Fruit fly (Drosophila melanogaster) whole organism, prepupa: Measurements from ENCODE around the gene CG31871.

Experiments
- Blimp-1 ChIP-seq: fragments of 200-800 bp; sonication (Bioruptor generic); optimal IDR thresholded peaks from 3 replicates; lab custom pipeline; 2017; ENCODE audit warnings: missing biosample characterization, missing genetic modification characterization, mild to moderate bottlenecking, moderate library complexity, missing genetic modification reagents
- CG10631 ChIP-seq: fragments of 200-800 bp; sonication (Bioruptor generic); optimal IDR thresholded peaks from 2 replicates; lab custom pipeline; 2016; ENCODE audit warnings: missing biosample characterization, missing genetic modification characterization
- CG10669 ChIP-seq: fragments of 200-800 bp; sonication (Bioruptor generic); optimal IDR thresholded peaks from 3 replicates; lab custom pipeline; 2018; ENCODE audit warnings: missing biosample characterization, mild to moderate bottlenecking, missing genetic modification characterization, moderate library complexity
- CG11294 ChIP-seq: fragments of 200-800 bp; sonication (Bioruptor generic); IDR thresholded peaks from 2 replicates; pipeline ENCODE4 v1.3.6; 2022; ENCODE audit warnings: missing biosample characterization, missing genetic modification characterization
- CG11762 ChIP-seq: fragments of 200-800 bp; sonication (Bioruptor generic); optimal IDR thresholded peaks from 3 replicates; lab custom pipeline; 2016; ENCODE audit warnings: missing biosample characterization, missing genetic modification characterization; ENCODE audit not compliant: insufficient read depth
- CG11902 ChIP-seq: fragments of 200-800 bp; sonication (Bioruptor generic); optimal IDR thresholded peaks from 3 replicates; lab custom pipeline; 2016; ENCODE audit warnings: missing biosample characterization, missing genetic modification characterization
- CG15336 ChIP-seq: fragments of 200-800 bp; sonication (Bioruptor generic); IDR thresholded peaks from 2 replicates; pipeline ENCODE4 v1.3.6; 2022; ENCODE audit warnings: missing biosample characterization, missing genetic modification characterization
- CG16779 ChIP-seq: fragments of 200-800 bp; sonication (Bioruptor generic); optimal IDR thresholded peaks from 3 replicates; lab custom pipeline; 2017; ENCODE audit warnings: missing biosample characterization, mild to moderate bottlenecking, missing genetic modification characterization
- CG3032 ChIP-seq: fragments of 200-800 bp; optimal IDR thresholded peaks from 2 replicates; lab custom pipeline; 2019; ENCODE audit warnings: missing biosample characterization, mild to moderate bottlenecking, missing genetic modification characterization, moderate library complexity
- CG31627 ChIP-seq: fragments of 200-800 bp; sonication (Bioruptor generic); optimal IDR thresholded peaks from 3 replicates; lab custom pipeline; 2016; ENCODE audit warnings: missing biosample characterization, missing genetic modification characterization
- CG32006 ChIP-seq: fragments of 200-800 bp; sonication (Bioruptor generic); optimal IDR thresholded peaks from 3 replicates; lab custom pipeline; 2017; ENCODE audit warnings: missing biosample characterization, mild to moderate bottlenecking, missing genetic modification characterization
- CG34406 ChIP-seq: fragments of 200-800 bp; sonication (Bioruptor generic); optimal IDR thresholded peaks from 3 replicates; lab custom pipeline; 2016; ENCODE audit warnings: missing biosample characterization, missing genetic modification characterization
- CG3919 ChIP-seq: fragments of 200-800 bp; sonication (Bioruptor generic); optimal IDR thresholded peaks from 3 replicates; lab custom pipeline; 2016; ENCODE audit warnings: missing biosample characterization, missing genetic modification characterization
- CG6163 ChIP-seq: fragments of 200-800 bp; sonication (Bioruptor generic); IDR thresholded peaks from 3 replicates; pipeline ENCODE4 v1.3.6; 2022; ENCODE audit warnings: missing biosample characterization, missing genetic modification characterization
- CG6276 ChIP-seq: fragments of 200-800 bp; sonication (Bioruptor generic); optimal IDR thresholded peaks from 2 replicates; lab custom pipeline; 2017; ENCODE audit warnings: missing biosample characterization, mild to moderate bottlenecking, missing genetic modification characterization
- CG7368 ChIP-seq: fragments of 200-800 bp; sonication (Bioruptor generic); optimal IDR thresholded peaks from 3 replicates; lab custom pipeline; 2016; ENCODE audit warnings: missing biosample characterization, missing genetic modification characterization
- CG8119 ChIP-seq: fragments of 200-800 bp; sonication (Bioruptor generic); IDR thresholded peaks from 3 replicates; pipeline ENCODE4 v1.3.6; 2022; ENCODE audit warnings: missing biosample characterization, missing genetic modification characterization
- CG8319 ChIP-seq: fragments of 200-800 bp; sonication (Bioruptor generic); optimal IDR thresholded peaks from 3 replicates; lab custom pipeline; 2016; ENCODE audit warnings: missing biosample characterization, missing genetic modification characterization
- CG8632 ChIP-seq: fragments of 200-800 bp; sonication (Bioruptor generic); optimal IDR thresholded peaks from 3 replicates; lab custom pipeline; 2016; ENCODE audit warnings: missing biosample characterization, missing genetic modification characterization
- CG9139 ChIP-seq: fragments of 200-800 bp; sonication (Bioruptor generic); optimal IDR thresholded peaks from 3 replicates; lab custom pipeline; 2017; ENCODE audit warnings: missing biosample characterization, mild to moderate bottlenecking, missing genetic modification characterization
- Eip75B ChIP-seq: fragments of 200-800 bp; sonication (Bioruptor generic); optimal IDR thresholded peaks from 3 replicates; lab custom pipeline; 2016; ENCODE audit warnings: missing biosample characterization, missing genetic modification characterization
- Eip78C ChIP-seq: fragments of 200-800 bp; sonication (Bioruptor generic); peaks from one replicate; lab custom pipeline; 2016; ENCODE audit warnings: missing biosample characterization, missing genetic modification characterization
- Eip93F ChIP-seq: fragments of 200-800 bp; sonication (Bioruptor generic); optimal IDR thresholded peaks from 2 replicates; lab custom pipeline; 2016; ENCODE audit warnings: missing biosample characterization, mild to moderate bottlenecking, missing genetic modification characterization
- Ets96B ChIP-seq: fragments of 200-800 bp; optimal IDR thresholded peaks from 2 replicates; lab custom pipeline; 2019; ENCODE audit warnings: missing biosample characterization, mild to moderate bottlenecking, missing genetic modification characterization, moderate library complexity
- Gug ChIP-seq: fragments of 200-800 bp; sonication (Bioruptor generic); IDR thresholded peaks from 2 replicates; pipeline ENCODE4 v1.3.6; 2022; ENCODE audit warnings: missing biosample characterization, missing genetic modification characterization
- Hr38 ChIP-seq: sonication (Bioruptor generic); optimal IDR thresholded peaks from 2 replicates; lab custom pipeline; 2016; ENCODE audit warnings: missing biosample characterization, missing genetic modification characterization
- Hr39 ChIP-seq: fragments of 200-800 bp; sonication (Bioruptor generic); optimal IDR thresholded peaks from 2 replicates; lab custom pipeline; 2016; ENCODE audit warnings: missing biosample characterization, missing genetic modification characterization
- Hr4 ChIP-seq: fragments of 200-800 bp; sonication (Bioruptor generic); optimal IDR thresholded peaks from 3 replicates; lab custom pipeline; 2016; ENCODE audit warnings: missing biosample characterization, missing genetic modification characterization
- Lpt ChIP-seq: fragments of 200-800 bp; sonication (Bioruptor generic); optimal IDR thresholded peaks from 3 replicates; lab custom pipeline; 2016; ENCODE audit warnings: missing biosample characterization, missing genetic modification characterization
- Met ChIP-seq: fragments of 200-800 bp; sonication (Bioruptor generic); optimal IDR thresholded peaks from 3 replicates; lab custom pipeline; 2016; ENCODE audit warnings: missing biosample characterization, missing genetic modification characterization
- OdsH ChIP-seq: fragments of 200-800 bp; sonication (Bioruptor generic); optimal IDR thresholded peaks from 3 replicates; lab custom pipeline; 2016; ENCODE audit warnings: missing biosample characterization, missing genetic modification characterization
- Sox102F ChIP-seq: fragments of 200-800 bp; sonication (Bioruptor generic); optimal IDR thresholded peaks from 2 replicates; lab custom pipeline; 2016; ENCODE audit warnings: missing biosample characterization, mild to moderate bottlenecking, missing genetic modification characterization
- Sox14 ChIP-seq: fragments of 200-800 bp; sonication (Bioruptor generic); optimal IDR thresholded peaks from 3 replicates; lab custom pipeline; 2016; ENCODE audit warnings: missing biosample characterization, missing genetic modification characterization
- Sox15 ChIP-seq: fragments of 200-800 bp; sonication (Bioruptor generic); optimal IDR thresholded peaks from 3 replicates; lab custom pipeline; 2016; ENCODE audit warnings: missing biosample characterization, missing genetic modification characterization
- acj6 ChIP-seq: fragments of 200-800 bp; sonication (Bioruptor generic); optimal IDR thresholded peaks from 3 replicates; lab custom pipeline; 2016; ENCODE audit warnings: missing biosample characterization, missing genetic modification characterization
- dac ChIP-seq: fragments of 200-800 bp; sonication (Bioruptor generic); optimal IDR thresholded peaks from 2 replicates; lab custom pipeline; 2017; ENCODE audit warnings: missing biosample characterization, mild to moderate bottlenecking, missing genetic modification characterization
- dsx ChIP-seq: fragments of 200-800 bp; optimal IDR thresholded peaks from 3 replicates; lab custom pipeline; 2019; ENCODE audit warnings: missing biosample characterization, mild to moderate bottlenecking, missing genetic modification characterization, moderate library complexity; ENCODE audit not compliant: poor library complexity, severe bottlenecking
- eg ChIP-seq: fragments of 200-800 bp; sonication (Bioruptor generic); IDR thresholded peaks from 3 replicates; pipeline ENCODE4 v1.3.6; 2022; ENCODE audit warnings: missing biosample characterization, missing genetic modification characterization
- fd59A ChIP-seq: fragments of 200-800 bp; sonication (Bioruptor generic); optimal IDR thresholded peaks from 2 replicates; lab custom pipeline; 2017; ENCODE audit warnings: missing biosample characterization, mild to moderate bottlenecking, missing genetic modification characterization, missing genetic modification reagents
- fkh ChIP-seq: fragments of 200-800 bp; sonication (Bioruptor generic); optimal IDR thresholded peaks from 3 replicates; lab custom pipeline; 2017; ENCODE audit warnings: missing biosample characterization, mild to moderate bottlenecking, missing genetic modification characterization, moderate library complexity
- lz ChIP-seq: fragments of 200-800 bp; sonication (Bioruptor generic); optimal IDR thresholded peaks from 3 replicates; lab custom pipeline; 2016; ENCODE audit warnings: missing biosample characterization, missing genetic modification characterization
- net ChIP-seq: fragments of 200-800 bp; sonication (Bioruptor generic); optimal IDR thresholded peaks from 3 replicates; lab custom pipeline; 2016; ENCODE audit warnings: missing biosample characterization, missing genetic modification characterization
- pdm3 ChIP-seq: fragments of 200-800 bp; sonication (Bioruptor generic); optimal IDR thresholded peaks from 3 replicates; lab custom pipeline; 2016; ENCODE audit warnings: missing biosample characterization, missing genetic modification characterization
- salr ChIP-seq, 2 experiments: fragments of 200-800 bp; sonication (Bioruptor generic); optimal IDR thresholded peaks; 3 replicates each; lab custom pipeline; 2016 to 2018; ENCODE audit warnings: missing biosample characterization in 2 of 2, missing genetic modification characterization in 2 of 2, mild to moderate bottlenecking in 1 of 2
- spab ChIP-seq: fragments of 200-800 bp; sonication (Bioruptor generic); optimal IDR thresholded peaks from 2 replicates; lab custom pipeline; 2017; ENCODE audit warnings: missing biosample characterization, mild to moderate bottlenecking, missing genetic modification characterization, missing genetic modification reagents
- ss ChIP-seq, 2 experiments: fragments of 200-800 bp; sonication (Bioruptor generic); optimal IDR thresholded peaks; 2 replicates in 1 of 2; 3 replicates in 1 of 2; lab custom pipeline; 2017 to 2018; ENCODE audit warnings: mild to moderate bottlenecking in 2 of 2, missing biosample characterization in 2 of 2, missing genetic modification characterization in 2 of 2, moderate library complexity in 1 of 2
- svp ChIP-seq: fragments of 200-800 bp; sonication (Bioruptor generic); peaks from one replicate; lab custom pipeline; 2016; ENCODE audit warnings: missing biosample characterization, missing genetic modification characterization

CG31871 gene

DNA sequence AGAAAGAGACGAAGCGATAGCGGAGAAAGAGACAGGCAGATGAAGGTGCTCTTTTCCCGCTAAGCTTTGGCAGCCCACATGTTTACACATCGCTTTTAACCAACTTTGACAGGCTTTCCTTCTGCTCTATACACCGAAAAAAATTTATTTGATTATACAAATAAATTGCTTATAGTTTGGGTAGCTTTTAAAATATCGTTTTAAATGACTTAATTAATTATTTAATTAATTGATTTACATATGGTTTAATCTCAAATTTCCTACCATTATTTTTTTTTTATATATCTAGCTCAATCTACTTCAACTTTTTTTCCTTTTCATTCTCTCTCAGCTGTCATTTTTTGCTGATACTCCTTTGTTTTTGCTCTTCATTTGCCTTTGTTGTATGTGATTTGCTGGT, 11.1 kb downstream of the CG31871 start (continued):
- peak; percentile 92 for TF ChIP-seq Eip78C (GFP tag; lab: Kevin White, UChicago)
- peak; percentile 17 for TF ChIP-seq CG9139 (GFP tag; lab: Kevin White, UChicago)
- TF ChIP-seq pdm3 (GFP tag; lab: Kevin White, UChicago): no peak
- peak; percentile 40 for TF ChIP-seq spab
- peak; percentile 46 for TF ChIP-seq dsx
- no peak for TF ChIP-seq Sox14 (GFP tag; lab: Kevin White, UChicago)

DNA sequence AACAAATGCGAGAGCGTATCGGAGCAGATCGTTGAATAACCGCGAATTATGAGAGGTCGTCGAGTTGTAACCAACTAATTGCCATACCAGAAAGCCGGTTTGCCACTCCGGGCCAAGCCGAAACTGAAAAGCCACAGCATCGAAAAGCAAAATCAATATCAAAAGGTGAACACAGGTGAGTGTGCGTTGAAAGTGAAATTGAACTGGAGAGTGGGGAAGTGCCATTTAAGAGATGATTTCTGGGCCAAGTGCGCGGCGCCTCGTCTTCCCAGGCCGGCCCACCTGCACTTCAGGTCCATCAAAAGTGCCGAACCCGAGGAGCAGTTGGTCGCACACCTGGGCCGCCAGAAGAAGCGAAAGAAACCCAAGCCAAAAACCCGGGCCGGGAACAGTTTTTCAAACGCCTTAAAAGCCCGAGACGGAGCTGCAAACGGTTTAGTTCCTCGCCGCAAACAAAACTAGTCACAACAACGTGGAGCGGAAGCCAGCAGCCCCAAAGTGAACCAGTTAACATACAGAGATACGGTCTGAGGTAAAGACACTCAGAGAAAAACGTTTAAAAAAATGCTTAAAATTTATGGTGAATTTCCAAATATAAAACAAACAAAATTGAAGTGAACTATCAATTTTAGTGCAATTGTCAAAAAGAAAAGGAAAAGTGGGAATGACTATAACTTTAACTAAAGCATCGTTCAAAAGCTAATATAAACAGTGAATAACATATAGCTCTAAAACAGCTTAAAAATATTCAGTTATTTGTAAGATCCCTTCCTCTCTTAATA, 15.2 kb downstream of the CG31871 start, which contains the start of gene CG17104:
TSS of gene CG17104 (plus strand) at position 266 of the 782 bp plus-strand sequence.
- TF ChIP-seq Hr39 (GFP tag; lab: Kevin White, UChicago): peak; percentile 52
- peak; percentile 42 for TF ChIP-seq fd59A (GFP tag; lab: Kevin White, UChicago)
- peak; percentile 51 for TF ChIP-seq lz (GFP tag; lab: Kevin White, UChicago)
- TF ChIP-seq acj6 (GFP tag; lab: Kevin White, UChicago): peak; percentile 61
- TF ChIP-seq CG11294 (GFP tag; lab: Robert Waterston, UW): 0 out of 2 replicates have a peak, but pooled peaks have one; percentile 16
- TF ChIP-seq Eip78C (GFP tag; lab: Kevin White, UChicago): peak; percentile 94
- TF ChIP-seq ss (GFP tag; optimal IDR thresholded peaks at IDR 0.05; lab: Kevin White, UChicago): peak; percentile 47 to 73
- peak; percentile 73 for TF ChIP-seq pdm3 (GFP tag; lab: Kevin White, UChicago)
- peak; percentile 60 for TF ChIP-seq Met (GFP tag; lab: Kevin White, UChicago)
- peak; percentile 71 for TF ChIP-seq CG10631
- TF ChIP-seq eg: peak; percentile 73
- peak; percentile 60 for TF ChIP-seq Sox14 (GFP tag; lab: Kevin White, UChicago)
- TF ChIP-seq CG15336: peak; percentile 82
- peak; percentile 4 for TF ChIP-seq CG11902 (GFP tag; lab: Kevin White, UChicago)
- peak; percentile 61 for TF ChIP-seq CG11762 (GFP tag; lab: Kevin White, UChicago)
- peak; percentile 73 for TF ChIP-seq Eip75B (GFP tag; lab: Kevin White, UChicago)
- TF ChIP-seq net (GFP tag; lab: Kevin White, UChicago): peak; percentile 77
- TF ChIP-seq CG6276 (GFP tag; lab: Kevin White, UChicago): peak; percentile 77
- no peak for TF ChIP-seq Hr38 (GFP tag; lab: Kevin White, UChicago)
- peak; percentile 19 for TF ChIP-seq CG7368 (GFP tag; lab: Kevin White, UChicago)
- TF ChIP-seq CG32006 (GFP tag; lab: Kevin White, UChicago): peak; percentile 89
- no peak for TF ChIP-seq CG9139 (GFP tag; lab: Kevin White, UChicago)
- peak; percentile 39 for TF ChIP-seq dac (GFP tag; lab: Kevin White, UChicago)
- peak; percentile 71 for TF ChIP-seq OdsH
- peak; percentile 72 for TF ChIP-seq Ets96B (tag; lab: Kevin White, UChicago)
- peak; percentile 55 for TF ChIP-seq CG34406 (GFP tag; lab: Kevin White, UChicago)
- no peak for TF ChIP-seq fkh (GFP tag; lab: Kevin White, UChicago)
- peak; percentile 69 for TF ChIP-seq CG3919 (GFP tag; lab: Kevin White, UChicago)
- no peak for TF ChIP-seq CG8319
- no peak for TF ChIP-seq CG16779
- TF ChIP-seq Sox15: peak; percentile 35
- peak; percentile 37 for TF ChIP-seq Sox102F (GFP tag; lab: Kevin White, UChicago)
- peak; percentile 79 for TF ChIP-seq svp (GFP tag; lab: Kevin White, UChicago)
- peak; percentile 47 for TF ChIP-seq CG31627 (GFP tag; lab: Kevin White, UChicago)
- TF ChIP-seq Gug (GFP tag; lab: Robert Waterston, UW): peak; percentile 58; the same call in 1 of the 2 replicates
- TF ChIP-seq Lpt (GFP tag; lab: Kevin White, UChicago): peak; percentile 68
- TF ChIP-seq Eip93F: no peak
- TF ChIP-seq CG8632: peak; percentile 61
- peak; percentile 61 for TF ChIP-seq CG3032 (tag; lab: Kevin White, UChicago)
- peak; percentile 63 for TF ChIP-seq CG10669 (GFP tag; lab: Kevin White, UChicago)
- TF ChIP-seq Hr4 (GFP tag; lab: Kevin White, UChicago): peak; percentile 81
- TF ChIP-seq spab: peak; percentile 36
- TF ChIP-seq salr (GFP tag; optimal IDR thresholded peaks at IDR 0.05; lab: Kevin White, UChicago): peak in 1 of 2 experiments; percentile 48
- peak; percentile 68; the same call in 2 of the 3 replicates for TF ChIP-seq CG6163
- peak; percentile 89 for TF ChIP-seq CG8119
- peak; percentile 90 for TF ChIP-seq Blimp-1
